Worm (Caenorhabditis elegans) whole organism, L4 larva: ENCODE results near the gene F35F11.2.

Source experiments
- F10B5.3 ChIP-seq: sonication (generic microtip); optimal IDR thresholded peaks from 2 replicates; lab custom pipeline; 2016; ENCODE audit warnings: mild to moderate bottlenecking, missing genetic modification characterization, missing compliant biosample characterization
- R02D3.7 ChIP-seq: fragments of 150-350 bp; sonication (generic microtip); optimal IDR thresholded peaks from 3 replicates; lab custom pipeline; 2014; ENCODE audit warnings: missing biosample characterization, missing genetic modification characterization
- T20F7.1 ChIP-seq: fragments of 200-800 bp; sonication (Bioruptor generic); optimal IDR thresholded peaks from 2 replicates; lab custom pipeline; 2018; ENCODE audit warnings: mild to moderate bottlenecking, missing genetic modification characterization, missing compliant biosample characterization
- T26A8.4 ChIP-seq: fragments of 200-800 bp; sonication (Bioruptor generic); IDR thresholded peaks from 2 replicates; pipeline ENCODE4 v1.3.6; 2022; ENCODE audit warnings: missing genetic modification characterization, missing compliant biosample characterization
- Y105C5A.15 ChIP-seq: fragments of 200-800 bp; sonication (Bioruptor generic); IDR thresholded peaks from 2 replicates; pipeline ENCODE4 v1.3.6; 2022; ENCODE audit warnings: missing genetic modification characterization, missing compliant biosample characterization
- Y48G9A.11 ChIP-seq: fragments of 200-800 bp; sonication (Bioruptor generic); IDR thresholded peaks from 2 replicates; pipeline ENCODE4 v1.3.6; 2022; ENCODE audit warnings: missing genetic modification reagents, missing genetic modification characterization, missing compliant biosample characterization
- aha-1 ChIP-seq: fragments of 150-350 bp; peaks from one replicate; lab custom pipeline; 2014; ENCODE audit warnings: missing biosample characterization, missing genetic modification characterization
- ceh-20 ChIP-seq: fragments of 200-800 bp; sonication (Bioruptor generic); IDR thresholded peaks from 2 replicates; pipeline ENCODE4 v1.3.6; 2022; ENCODE audit warnings: missing genetic modification reagents, missing genetic modification characterization, missing compliant biosample characterization
- ceh-28 ChIP-seq: fragments of 150-350 bp; optimal IDR thresholded peaks from 2 replicates; lab custom pipeline; 2014; ENCODE audit warnings: missing biosample characterization, missing genetic modification reagents, missing genetic modification characterization
- ceh-62 ChIP-seq: sonication (generic microtip); optimal IDR thresholded peaks from 2 replicates; lab custom pipeline; 2017; ENCODE audit warnings: missing biosample characterization, missing genetic modification characterization
- daf-12 ChIP-seq: fragments of 150-350 bp; optimal IDR thresholded peaks from 2 replicates; lab custom pipeline; 2014; ENCODE audit warnings: missing biosample characterization, missing genetic modification reagents, missing genetic modification characterization
- daf-16 ChIP-seq, 3 experiments: sonication (generic microtip); optimal IDR thresholded peaks; 2 replicates each; lab custom pipeline; 2016 to 2017; ENCODE audit warnings: missing genetic modification characterization in 3 of 3, missing genetic modification reagents in 3 of 3, mild to moderate bottlenecking in 2 of 3, missing compliant biosample characterization in 2 of 3, missing biosample characterization in 1 of 3, moderate library complexity in 1 of 3
- daf-8 ChIP-seq: fragments of 200-800 bp; sonication (Bioruptor generic); IDR thresholded peaks from 2 replicates; pipeline ENCODE4 v1.3.6; 2022; ENCODE audit warnings: missing genetic modification characterization, missing compliant biosample characterization
- dmd-6 ChIP-seq: fragments of 200-800 bp; sonication (Bioruptor generic); IDR thresholded peaks from 2 replicates; pipeline ENCODE4 v1.3.6; 2022; ENCODE audit warnings: missing genetic modification reagents, missing genetic modification characterization, missing compliant biosample characterization
- dmd-9 ChIP-seq: fragments of 200-800 bp; sonication (Bioruptor generic); IDR thresholded peaks from 2 replicates; pipeline ENCODE4 v1.3.6; 2022; ENCODE audit warnings: missing genetic modification reagents, missing genetic modification characterization, missing compliant biosample characterization
- dpl-1 ChIP-seq: fragments of 150-350 bp; optimal IDR thresholded peaks from 2 replicates; lab custom pipeline; 2014; ENCODE audit warnings: missing biosample characterization, missing genetic modification reagents, missing genetic modification characterization
- dve-1 ChIP-seq: sonication (generic microtip); optimal IDR thresholded peaks from 2 replicates; lab custom pipeline; 2017; ENCODE audit warnings: antibody characterized with exemption, mild to moderate bottlenecking, missing genetic modification characterization, missing compliant biosample characterization; ENCODE audit not compliant: insufficient read depth
- egl-43 ChIP-seq: fragments of 200-800 bp; sonication (Bioruptor generic); IDR thresholded peaks from 2 replicates; pipeline ENCODE4 v1.3.6; 2022; ENCODE audit warnings: missing genetic modification reagents, missing genetic modification characterization, missing compliant biosample characterization
- gei-8 ChIP-seq: fragments of 200-800 bp; sonication (Bioruptor generic); optimal IDR thresholded peaks from 2 replicates; lab custom pipeline; 2018; ENCODE audit warnings: mild to moderate bottlenecking, missing genetic modification characterization, missing compliant biosample characterization
- hif-1 ChIP-seq, 2 experiments: sonication (generic microtip); optimal IDR thresholded peaks; 2 replicates each; lab custom pipeline; 2016 to 2017; ENCODE audit warnings: missing compliant biosample characterization in 2 of 2, missing genetic modification characterization in 2 of 2, missing genetic modification reagents in 2 of 2, missing genotype in 2 of 2, mild to moderate bottlenecking in 1 of 2
- hlh-11 ChIP-seq: fragments of 200-800 bp; sonication (Bioruptor generic); optimal IDR thresholded peaks from 2 replicates; lab custom pipeline; 2018; ENCODE audit warnings: mild to moderate bottlenecking, missing genetic modification characterization, missing compliant biosample characterization
- hmg-1.1 ChIP-seq: fragments of 200-800 bp; sonication (Bioruptor generic); IDR thresholded peaks from 2 replicates; pipeline ENCODE4 v1.3.6; 2022; ENCODE audit warnings: missing genetic modification reagents, missing genetic modification characterization, missing compliant biosample characterization
- jun-1 ChIP-seq: fragments of 150-350 bp; optimal IDR thresholded peaks from 2 replicates; lab custom pipeline; 2014; ENCODE audit warnings: missing biosample characterization, missing genetic modification reagents, missing genetic modification characterization
- lin-29 ChIP-seq: fragments of 200-800 bp; sonication (Bioruptor generic); IDR thresholded peaks from 2 replicates; pipeline ENCODE4 v1.3.6; 2022; ENCODE audit warnings: missing genetic modification reagents, missing genetic modification characterization, missing compliant biosample characterization
- lsy-2 ChIP-seq, 2 experiments: fragments of 150-350 bp in 1 of 2; sonication (generic microtip) in 1 of 2; optimal IDR thresholded peaks; 2 replicates each; lab custom pipeline; 2014 to 2017; ENCODE audit warnings: missing biosample characterization in 2 of 2, missing genetic modification characterization in 2 of 2
- madf-9 ChIP-seq: fragments of 200-800 bp; sonication (Bioruptor generic); conservative IDR thresholded peaks from 2 replicates; pipeline ENCODE4 v1.3.6; 2022; ENCODE audit warnings: missing genetic modification reagents, missing genetic modification characterization, missing compliant biosample characterization
- mxl-2 ChIP-seq: fragments of 200-800 bp; sonication (Bioruptor generic); conservative IDR thresholded peaks from 2 replicates; pipeline ENCODE4 v1.3.6; 2022; ENCODE audit warnings: missing genetic modification reagents, missing genetic modification characterization, missing compliant biosample characterization
- nhr-102 ChIP-seq: sonication (generic microtip); optimal IDR thresholded peaks from 2 replicates; lab custom pipeline; 2016; ENCODE audit warnings: mild to moderate bottlenecking, missing genetic modification characterization, moderate library complexity, missing compliant biosample characterization
- nhr-111 ChIP-seq: fragments of 200-800 bp; sonication (Bioruptor generic); optimal IDR thresholded peaks from 2 replicates; lab custom pipeline; 2018; ENCODE audit warnings: mild to moderate bottlenecking, missing genetic modification characterization, missing compliant biosample characterization
- nhr-237 ChIP-seq: sonication (generic microtip); optimal IDR thresholded peaks from 2 replicates; lab custom pipeline; 2017; ENCODE audit warnings: missing biosample characterization, missing genetic modification characterization
- nhr-28 ChIP-seq: fragments of 150-350 bp; optimal IDR thresholded peaks from 2 replicates; lab custom pipeline; 2014; ENCODE audit warnings: missing biosample characterization, missing genetic modification characterization
- nhr-41 ChIP-seq: fragments of 200-800 bp; sonication (Bioruptor generic); IDR thresholded peaks from 2 replicates; pipeline ENCODE4 v1.3.6; 2022; ENCODE audit warnings: missing genetic modification reagents, missing genetic modification characterization, missing compliant biosample characterization
- nhr-42 ChIP-seq: fragments of 200-800 bp; sonication (Bioruptor generic); IDR thresholded peaks from 2 replicates; pipeline ENCODE4 v1.3.6; 2022; ENCODE audit warnings: missing genetic modification characterization, missing compliant biosample characterization
- nhr-48 ChIP-seq: sonication (generic microtip); optimal IDR thresholded peaks from 2 replicates; lab custom pipeline; 2016; ENCODE audit warnings: mild to moderate bottlenecking, missing genetic modification characterization, missing compliant biosample characterization
- nhr-76 ChIP-seq: fragments of 150-350 bp; optimal IDR thresholded peaks from 2 replicates; lab custom pipeline; 2014; ENCODE audit warnings: missing biosample characterization, missing genetic modification characterization
- php-3 ChIP-seq: fragments of 200-800 bp; sonication (Bioruptor generic); IDR thresholded peaks from 2 replicates; pipeline ENCODE4 v1.3.6; 2022; ENCODE audit warnings: missing genetic modification reagents, missing genetic modification characterization, missing compliant biosample characterization
- set-16 ChIP-seq: fragments of 200-800 bp; sonication (Bioruptor generic); IDR thresholded peaks from 2 replicates; pipeline ENCODE4 v1.3.6; 2022; ENCODE audit warnings: missing genetic modification reagents, missing genetic modification characterization, missing compliant biosample characterization
- snpc-4 ChIP-seq: fragments of 150-350 bp; optimal IDR thresholded peaks from 2 replicates; lab custom pipeline; 2014; ENCODE audit warnings: missing biosample characterization, missing genetic modification characterization
- spr-1 ChIP-seq: sonication (generic microtip); optimal IDR thresholded peaks from 2 replicates; lab custom pipeline; 2016; ENCODE audit warnings: mild to moderate bottlenecking, missing genetic modification characterization, missing compliant biosample characterization
- tra-1 ChIP-seq: fragments of 200-800 bp; sonication (Bioruptor generic); IDR thresholded peaks from 2 replicates; pipeline ENCODE4 v1.3.6; 2022; ENCODE audit warnings: missing genetic modification reagents, missing genetic modification characterization, missing compliant biosample characterization
- unc-130 ChIP-seq: sonication (generic microtip); optimal IDR thresholded peaks from 2 replicates; lab custom pipeline; 2016; ENCODE audit warnings: missing genetic modification reagents, missing genetic modification characterization, missing compliant biosample characterization
- vab-7 ChIP-seq: fragments of 200-800 bp; sonication (Bioruptor generic); IDR thresholded peaks from 2 replicates; pipeline ENCODE4 v1.3.6; 2022; ENCODE audit warnings: missing genetic modification reagents, missing genetic modification characterization, missing compliant biosample characterization
- zag-1 ChIP-seq: fragments of 150-350 bp; optimal IDR thresholded peaks from 2 replicates; lab custom pipeline; 2014; ENCODE audit warnings: missing biosample characterization, missing genetic modification characterization
- zfp-3 ChIP-seq: fragments of 200-800 bp; sonication (Bioruptor generic); conservative IDR thresholded peaks from 2 replicates; pipeline ENCODE4 v1.3.6; 2022; ENCODE audit warnings: missing genetic modification reagents, missing genetic modification characterization, missing compliant biosample characterization
- ztf-11 ChIP-seq: fragments of 150-350 bp; optimal IDR thresholded peaks from 2 replicates; lab custom pipeline; 2014; ENCODE audit warnings: missing biosample characterization, missing genetic modification characterization

F35F11.2 gene

DNA sequence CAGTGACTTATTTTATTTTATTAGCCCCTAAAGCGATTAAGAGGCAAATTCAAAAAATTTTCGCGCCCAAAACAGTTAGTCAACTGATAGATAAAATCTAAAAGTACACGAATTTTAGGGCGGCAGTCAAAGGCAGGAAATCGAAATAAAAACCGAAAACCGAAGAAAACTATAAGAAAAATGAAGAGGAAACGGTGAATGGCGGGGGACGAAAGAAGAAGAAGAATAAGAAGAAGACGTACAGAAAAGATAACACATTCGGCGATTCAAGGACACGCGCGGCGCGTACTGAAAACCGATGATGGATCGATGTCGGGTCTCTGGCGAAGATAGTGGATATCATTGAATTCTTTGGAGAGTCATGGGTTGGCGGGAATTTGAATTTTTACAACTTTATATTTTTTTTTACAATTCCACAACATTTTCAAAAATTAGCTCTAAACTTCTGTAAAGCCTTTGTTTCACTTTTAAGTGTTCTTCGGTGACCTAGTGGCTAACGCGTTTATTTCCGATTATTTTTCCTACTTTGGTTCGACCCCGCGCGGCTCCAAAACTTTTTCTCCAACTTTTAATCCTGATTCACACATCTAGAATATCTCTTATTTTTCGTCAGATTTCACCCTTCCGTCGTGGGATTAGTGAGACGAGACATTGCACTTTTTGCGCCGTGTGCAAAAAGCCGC, 9.0 kb upstream of the F35F11.2 start (continued):
- TF ChIP-seq unc-130 (no peak), hmg-1.1 (GFP tag; lab: Robert Waterston, UW) (no peak), dpl-1 (GFP tag; lab: Kevin White, UChicago) (peak; percentile 66), dve-1 (tag; lab: Kevin White, UChicago) (no peak)

DNA sequence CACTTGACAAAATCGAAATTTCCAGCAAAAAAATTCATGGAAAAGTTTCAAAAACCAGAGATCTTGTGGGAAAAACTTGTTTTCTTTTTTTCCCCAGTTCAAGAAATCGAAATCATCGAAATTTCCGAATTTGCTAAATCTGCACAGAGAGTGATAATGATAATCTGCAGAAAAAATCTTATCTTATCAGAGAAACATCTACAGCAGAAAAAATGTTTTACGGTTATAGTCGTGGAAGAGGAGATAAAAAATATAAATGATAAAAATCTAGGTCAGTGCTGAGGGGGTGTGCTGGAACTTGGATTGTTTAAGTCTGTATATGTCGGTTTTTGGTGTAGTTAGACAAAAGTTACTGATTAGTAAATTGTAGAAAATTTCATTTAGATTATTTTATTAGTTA, 7.7 kb upstream of the F35F11.2 start:
- TF ChIP-seq nhr-111 (GFP tag; lab: Kevin White, UChicago): no peak
- no peak for TF ChIP-seq jun-1 (tag; lab: Kevin White, UChicago)
- no peak for TF ChIP-seq lsy-2 (tag; optimal IDR thresholded peaks at IDR 0.05; lab: Kevin White, UChicago)
- no peak for TF ChIP-seq ztf-11 (tag; lab: Kevin White, UChicago)
- TF ChIP-seq dmd-9 (GFP tag; lab: Robert Waterston, UW): no peak
- peak; percentile 9; the same call in 1 of the 2 replicates for TF ChIP-seq dmd-6 (GFP tag; lab: Robert Waterston, UW)
- peak; percentile 19 for TF ChIP-seq nhr-28 (tag; lab: Kevin White, UChicago)
- TF ChIP-seq gei-8 (GFP tag; lab: Kevin White, UChicago): no peak
- TF ChIP-seq daf-16 (GFP tag; optimal IDR thresholded peaks at IDR 0.05; lab: Kevin White, UChicago): no peak
- peak; percentile 32 for TF ChIP-seq daf-16 (tag; optimal IDR thresholded peaks at IDR 0.05; lab: Kevin White, UChicago)

DNA sequence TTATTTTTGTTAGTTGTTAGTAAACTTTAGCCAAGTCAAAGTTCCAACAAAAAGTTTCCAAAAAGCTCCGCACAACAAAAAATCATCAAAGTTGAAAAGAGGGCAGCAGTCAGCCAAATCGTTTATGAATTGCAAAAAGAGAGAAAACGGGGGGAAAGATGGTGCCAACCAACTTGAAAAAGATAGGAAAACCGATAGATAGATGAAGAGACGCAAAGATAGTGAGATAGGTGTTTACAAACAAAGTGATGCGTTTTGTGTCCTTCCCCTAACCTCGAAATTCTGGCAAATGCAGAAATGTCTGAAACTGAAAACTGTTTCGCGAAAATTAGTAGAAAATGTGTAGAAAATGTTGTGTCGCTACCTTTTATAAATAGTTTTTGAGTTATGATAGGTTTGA, 6.6 kb upstream of the F35F11.2 start:
- TF ChIP-seq daf-12: no peak
- TF ChIP-seq T20F7.1 (GFP tag; lab: Kevin White, UChicago): no peak
- no peak for TF ChIP-seq tra-1 (GFP tag; lab: Robert Waterston, UW)
- TF ChIP-seq lsy-2 (tag; optimal IDR thresholded peaks at IDR 0.05; lab: Kevin White, UChicago): peak in 1 of 2 experiments; percentile 21
- TF ChIP-seq nhr-42: no peak
- no peak for TF ChIP-seq ceh-20 (GFP tag; lab: Robert Waterston, UW)
- no peak for TF ChIP-seq spr-1
- TF ChIP-seq nhr-76: no peak
- no peak for TF ChIP-seq nhr-41 (GFP tag; lab: Robert Waterston, UW)
- TF ChIP-seq Y48G9A.11: no peak
- no peak for TF ChIP-seq set-16 (GFP tag; lab: Robert Waterston, UW)
- no peak for TF ChIP-seq R02D3.7 (tag; lab: Kevin White, UChicago)
- TF ChIP-seq zfp-3 (GFP tag; lab: Robert Waterston, UW): no peak
- TF ChIP-seq nhr-102 (tag; lab: Kevin White, UChicago): no peak
- no peak for TF ChIP-seq Y105C5A.15
- TF ChIP-seq php-3 (GFP tag; lab: Robert Waterston, UW): no peak
- no peak for TF ChIP-seq egl-43
- peak; percentile 88 for TF ChIP-seq aha-1
- TF ChIP-seq vab-7 (GFP tag; lab: Robert Waterston, UW): no peak
- TF ChIP-seq gei-8 (GFP tag; lab: Kevin White, UChicago): no peak
- TF ChIP-seq snpc-4: no peak
- TF ChIP-seq dve-1 (tag; lab: Kevin White, UChicago): peak; percentile 2
- TF ChIP-seq hmg-1.1 (GFP tag; lab: Robert Waterston, UW): no peak
- TF ChIP-seq hlh-11 (tag; lab: Kevin White, UChicago): peak; percentile 12
- TF ChIP-seq ceh-28 (tag; lab: Kevin White, UChicago): no peak
- peak; percentile 15 for TF ChIP-seq nhr-28 (tag; lab: Kevin White, UChicago)
- TF ChIP-seq daf-8 (GFP tag; lab: Robert Waterston, UW): no peak
- TF ChIP-seq ceh-62: no peak
- TF ChIP-seq zag-1 (tag; lab: Kevin White, UChicago): no peak
- peak in 1 of 2 experiments; percentile 27 for TF ChIP-seq daf-16 (GFP tag; optimal IDR thresholded peaks at IDR 0.05; lab: Kevin White, UChicago)
- peak; percentile 80 for TF ChIP-seq daf-16 (tag; optimal IDR thresholded peaks at IDR 0.05; lab: Kevin White, UChicago)
- TF ChIP-seq unc-130: no peak
- no peak for TF ChIP-seq mxl-2 (GFP tag; lab: Robert Waterston, UW)
- no peak for TF ChIP-seq lin-29 (GFP tag; lab: Robert Waterston, UW)
- TF ChIP-seq T26A8.4 (GFP tag; lab: Robert Waterston, UW): no peak
- no peak for TF ChIP-seq nhr-237 (tag; lab: Kevin White, UChicago)
- no peak for TF ChIP-seq hif-1 (tag; optimal IDR thresholded peaks at IDR 0.05; lab: Kevin White, UChicago)
- no peak for TF ChIP-seq F10B5.3 (tag; lab: Kevin White, UChicago)
- TF ChIP-seq dpl-1 (GFP tag; lab: Kevin White, UChicago): peak; percentile 25
- no peak for TF ChIP-seq madf-9 (GFP tag; lab: Robert Waterston, UW)
- TF ChIP-seq nhr-48 (tag; lab: Kevin White, UChicago): no peak
